Worm (Caenorhabditis elegans): ENCODE data around the gene ttbk-7.

DNA sequence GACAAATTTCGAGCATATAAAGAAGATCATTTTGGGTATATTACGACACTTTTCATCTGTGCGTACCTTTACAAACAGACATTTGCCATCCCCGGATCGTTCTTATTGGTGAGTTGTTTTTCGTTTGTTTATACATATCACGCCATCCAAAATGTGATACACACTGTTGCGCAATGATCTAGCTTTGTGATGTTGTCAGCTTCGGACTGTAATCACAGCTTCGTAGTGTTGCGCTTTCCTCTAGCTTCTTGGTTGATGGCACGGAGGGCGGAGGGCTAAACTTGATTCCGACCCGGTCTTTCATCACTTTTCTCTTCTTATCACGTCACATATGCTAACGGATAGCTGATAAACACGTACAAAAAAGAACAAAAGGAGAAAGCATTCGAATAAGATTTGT is 16.3 kb downstream of the ttbk-7 start:
- no peak for TF ChIP-seq tbx-37 (GFP tag; conservative IDR thresholded peaks at IDR 0.05)
- TF ChIP-seq ama-1 (optimal IDR thresholded peaks at IDR 0.05), result no peak
